Fruit fly (Drosophila melanogaster) whole organism, prepupa: ENCODE results near the gene Stt3A.

ENCODE experiments used
- Blimp-1 ChIP-seq: fragments of 200-800 bp; sonication (Bioruptor generic); optimal IDR thresholded peaks from 3 replicates; lab custom pipeline; 2017; ENCODE audit warnings: missing biosample characterization, missing genetic modification characterization, mild to moderate bottlenecking, moderate library complexity, missing genetic modification reagents
- CG10669 ChIP-seq: fragments of 200-800 bp; sonication (Bioruptor generic); optimal IDR thresholded peaks from 3 replicates; lab custom pipeline; 2018; ENCODE audit warnings: missing biosample characterization, mild to moderate bottlenecking, missing genetic modification characterization, moderate library complexity
- CG11294 ChIP-seq: fragments of 200-800 bp; sonication (Bioruptor generic); IDR thresholded peaks from 2 replicates; pipeline ENCODE4 v1.3.6; 2022; ENCODE audit warnings: missing biosample characterization, missing genetic modification characterization
- CG11762 ChIP-seq: fragments of 200-800 bp; sonication (Bioruptor generic); optimal IDR thresholded peaks from 3 replicates; lab custom pipeline; 2016; ENCODE audit warnings: missing biosample characterization, missing genetic modification characterization; ENCODE audit not compliant: insufficient read depth
- CG11902 ChIP-seq: fragments of 200-800 bp; sonication (Bioruptor generic); optimal IDR thresholded peaks from 3 replicates; lab custom pipeline; 2016; ENCODE audit warnings: missing biosample characterization, missing genetic modification characterization
- CG15336 ChIP-seq: fragments of 200-800 bp; sonication (Bioruptor generic); IDR thresholded peaks from 2 replicates; pipeline ENCODE4 v1.3.6; 2022; ENCODE audit warnings: missing biosample characterization, missing genetic modification characterization
- CG1621 ChIP-seq: fragments of 200-800 bp; sonication (Bioruptor generic); optimal IDR thresholded peaks from 3 replicates; lab custom pipeline; 2018; ENCODE audit warnings: missing biosample characterization, mild to moderate bottlenecking, missing genetic modification characterization
- CG16779 ChIP-seq: fragments of 200-800 bp; sonication (Bioruptor generic); optimal IDR thresholded peaks from 3 replicates; lab custom pipeline; 2017; ENCODE audit warnings: missing biosample characterization, mild to moderate bottlenecking, missing genetic modification characterization
- CG3032 ChIP-seq: fragments of 200-800 bp; optimal IDR thresholded peaks from 2 replicates; lab custom pipeline; 2019; ENCODE audit warnings: missing biosample characterization, mild to moderate bottlenecking, missing genetic modification characterization, moderate library complexity
- CG31627 ChIP-seq: fragments of 200-800 bp; sonication (Bioruptor generic); optimal IDR thresholded peaks from 3 replicates; lab custom pipeline; 2016; ENCODE audit warnings: missing biosample characterization, missing genetic modification characterization
- CG32006 ChIP-seq: fragments of 200-800 bp; sonication (Bioruptor generic); optimal IDR thresholded peaks from 3 replicates; lab custom pipeline; 2017; ENCODE audit warnings: missing biosample characterization, mild to moderate bottlenecking, missing genetic modification characterization
- CG34406 ChIP-seq: fragments of 200-800 bp; sonication (Bioruptor generic); optimal IDR thresholded peaks from 3 replicates; lab custom pipeline; 2016; ENCODE audit warnings: missing biosample characterization, missing genetic modification characterization
- CG4318 ChIP-seq: fragments of 200-800 bp; sonication (Bioruptor generic); optimal IDR thresholded peaks from 3 replicates; lab custom pipeline; 2017; ENCODE audit warnings: missing biosample characterization, mild to moderate bottlenecking, missing genetic modification characterization
- CG6163 ChIP-seq: fragments of 200-800 bp; sonication (Bioruptor generic); IDR thresholded peaks from 3 replicates; pipeline ENCODE4 v1.3.6; 2022; ENCODE audit warnings: missing biosample characterization, missing genetic modification characterization
- CG6276 ChIP-seq: fragments of 200-800 bp; sonication (Bioruptor generic); optimal IDR thresholded peaks from 2 replicates; lab custom pipeline; 2017; ENCODE audit warnings: missing biosample characterization, mild to moderate bottlenecking, missing genetic modification characterization
- CG6808 ChIP-seq: fragments of 200-800 bp; sonication (Bioruptor generic); optimal IDR thresholded peaks from 3 replicates; lab custom pipeline; 2017; ENCODE audit warnings: missing biosample characterization, missing genetic modification characterization, mild to moderate bottlenecking, moderate library complexity, missing genetic modification reagents
- CG6854 ChIP-seq: fragments of 200-800 bp; sonication (Bioruptor generic); optimal IDR thresholded peaks from 2 replicates; lab custom pipeline; 2017; ENCODE audit warnings: missing biosample characterization, mild to moderate bottlenecking, missing genetic modification characterization
- CG7368 ChIP-seq: fragments of 200-800 bp; sonication (Bioruptor generic); optimal IDR thresholded peaks from 3 replicates; lab custom pipeline; 2016; ENCODE audit warnings: missing biosample characterization, missing genetic modification characterization
- CG8119 ChIP-seq: fragments of 200-800 bp; sonication (Bioruptor generic); IDR thresholded peaks from 3 replicates; pipeline ENCODE4 v1.3.6; 2022; ENCODE audit warnings: missing biosample characterization, missing genetic modification characterization
- CG8319 ChIP-seq: fragments of 200-800 bp; sonication (Bioruptor generic); optimal IDR thresholded peaks from 3 replicates; lab custom pipeline; 2016; ENCODE audit warnings: missing biosample characterization, missing genetic modification characterization
- CG8632 ChIP-seq: fragments of 200-800 bp; sonication (Bioruptor generic); optimal IDR thresholded peaks from 3 replicates; lab custom pipeline; 2016; ENCODE audit warnings: missing biosample characterization, missing genetic modification characterization
- CG9139 ChIP-seq: fragments of 200-800 bp; sonication (Bioruptor generic); optimal IDR thresholded peaks from 3 replicates; lab custom pipeline; 2017; ENCODE audit warnings: missing biosample characterization, mild to moderate bottlenecking, missing genetic modification characterization
- Eip75B ChIP-seq: fragments of 200-800 bp; sonication (Bioruptor generic); optimal IDR thresholded peaks from 3 replicates; lab custom pipeline; 2016; ENCODE audit warnings: missing biosample characterization, missing genetic modification characterization
- Eip93F ChIP-seq: fragments of 200-800 bp; sonication (Bioruptor generic); optimal IDR thresholded peaks from 2 replicates; lab custom pipeline; 2016; ENCODE audit warnings: missing biosample characterization, mild to moderate bottlenecking, missing genetic modification characterization
- Ets21C ChIP-seq: fragments of 200-800 bp; sonication (Bioruptor generic); optimal IDR thresholded peaks from 3 replicates; lab custom pipeline; 2016; ENCODE audit warnings: missing biosample characterization, missing genetic modification characterization
- Ets96B ChIP-seq: fragments of 200-800 bp; optimal IDR thresholded peaks from 2 replicates; lab custom pipeline; 2019; ENCODE audit warnings: missing biosample characterization, mild to moderate bottlenecking, missing genetic modification characterization, moderate library complexity
- Gug ChIP-seq: fragments of 200-800 bp; sonication (Bioruptor generic); IDR thresholded peaks from 2 replicates; pipeline ENCODE4 v1.3.6; 2022; ENCODE audit warnings: missing biosample characterization, missing genetic modification characterization
- Hr39 ChIP-seq: fragments of 200-800 bp; sonication (Bioruptor generic); optimal IDR thresholded peaks from 2 replicates; lab custom pipeline; 2016; ENCODE audit warnings: missing biosample characterization, missing genetic modification characterization
- Hr4 ChIP-seq: fragments of 200-800 bp; sonication (Bioruptor generic); optimal IDR thresholded peaks from 3 replicates; lab custom pipeline; 2016; ENCODE audit warnings: missing biosample characterization, missing genetic modification characterization
- Lpt ChIP-seq: fragments of 200-800 bp; sonication (Bioruptor generic); optimal IDR thresholded peaks from 3 replicates; lab custom pipeline; 2016; ENCODE audit warnings: missing biosample characterization, missing genetic modification characterization
- Met ChIP-seq: fragments of 200-800 bp; sonication (Bioruptor generic); optimal IDR thresholded peaks from 3 replicates; lab custom pipeline; 2016; ENCODE audit warnings: missing biosample characterization, missing genetic modification characterization
- OdsH ChIP-seq: fragments of 200-800 bp; sonication (Bioruptor generic); optimal IDR thresholded peaks from 3 replicates; lab custom pipeline; 2016; ENCODE audit warnings: missing biosample characterization, missing genetic modification characterization
- Smox ChIP-seq: fragments of 200-800 bp; sonication (Bioruptor generic); optimal IDR thresholded peaks from 3 replicates; lab custom pipeline; 2016; ENCODE audit warnings: missing biosample characterization, missing genetic modification characterization
- Sox102F ChIP-seq: fragments of 200-800 bp; sonication (Bioruptor generic); optimal IDR thresholded peaks from 2 replicates; lab custom pipeline; 2016; ENCODE audit warnings: missing biosample characterization, mild to moderate bottlenecking, missing genetic modification characterization
- Sox14 ChIP-seq: fragments of 200-800 bp; sonication (Bioruptor generic); optimal IDR thresholded peaks from 3 replicates; lab custom pipeline; 2016; ENCODE audit warnings: missing biosample characterization, missing genetic modification characterization
- Sox15 ChIP-seq: fragments of 200-800 bp; sonication (Bioruptor generic); optimal IDR thresholded peaks from 3 replicates; lab custom pipeline; 2016; ENCODE audit warnings: missing biosample characterization, missing genetic modification characterization
- achi ChIP-seq: fragments of 200-800 bp; sonication (Bioruptor generic); optimal IDR thresholded peaks from 3 replicates; lab custom pipeline; 2016; ENCODE audit warnings: missing biosample characterization, missing genetic modification characterization
- acj6 ChIP-seq: fragments of 200-800 bp; sonication (Bioruptor generic); optimal IDR thresholded peaks from 3 replicates; lab custom pipeline; 2016; ENCODE audit warnings: missing biosample characterization, missing genetic modification characterization
- cyc ChIP-seq: fragments of 200-800 bp; sonication (Bioruptor generic); optimal IDR thresholded peaks from 3 replicates; lab custom pipeline; 2016; ENCODE audit warnings: missing biosample characterization, missing genetic modification characterization
- dsx ChIP-seq: fragments of 200-800 bp; optimal IDR thresholded peaks from 3 replicates; lab custom pipeline; 2019; ENCODE audit warnings: missing biosample characterization, mild to moderate bottlenecking, missing genetic modification characterization, moderate library complexity; ENCODE audit not compliant: poor library complexity, severe bottlenecking
- eg ChIP-seq: fragments of 200-800 bp; sonication (Bioruptor generic); IDR thresholded peaks from 3 replicates; pipeline ENCODE4 v1.3.6; 2022; ENCODE audit warnings: missing biosample characterization, missing genetic modification characterization
- esn ChIP-seq: fragments of 200-800 bp; sonication (Bioruptor generic); optimal IDR thresholded peaks from 2 replicates; lab custom pipeline; 2016; ENCODE audit warnings: missing biosample characterization, mild to moderate bottlenecking, missing genetic modification characterization, moderate library complexity
- fkh ChIP-seq: fragments of 200-800 bp; sonication (Bioruptor generic); optimal IDR thresholded peaks from 3 replicates; lab custom pipeline; 2017; ENCODE audit warnings: missing biosample characterization, mild to moderate bottlenecking, missing genetic modification characterization, moderate library complexity
- net ChIP-seq: fragments of 200-800 bp; sonication (Bioruptor generic); optimal IDR thresholded peaks from 3 replicates; lab custom pipeline; 2016; ENCODE audit warnings: missing biosample characterization, missing genetic modification characterization
- pdm3 ChIP-seq: fragments of 200-800 bp; sonication (Bioruptor generic); optimal IDR thresholded peaks from 3 replicates; lab custom pipeline; 2016; ENCODE audit warnings: missing biosample characterization, missing genetic modification characterization
- salr ChIP-seq, 2 experiments: fragments of 200-800 bp; sonication (Bioruptor generic); optimal IDR thresholded peaks; 3 replicates each; lab custom pipeline; 2016 to 2018; ENCODE audit warnings: missing biosample characterization in 2 of 2, missing genetic modification characterization in 2 of 2, mild to moderate bottlenecking in 1 of 2
- spab ChIP-seq: fragments of 200-800 bp; sonication (Bioruptor generic); optimal IDR thresholded peaks from 2 replicates; lab custom pipeline; 2017; ENCODE audit warnings: missing biosample characterization, mild to moderate bottlenecking, missing genetic modification characterization, missing genetic modification reagents
- ss ChIP-seq, 2 experiments: fragments of 200-800 bp; sonication (Bioruptor generic); optimal IDR thresholded peaks; 2 replicates in 1 of 2; 3 replicates in 1 of 2; lab custom pipeline; 2017 to 2018; ENCODE audit warnings: mild to moderate bottlenecking in 2 of 2, missing biosample characterization in 2 of 2, missing genetic modification characterization in 2 of 2, moderate library complexity in 1 of 2
- svp ChIP-seq: fragments of 200-800 bp; sonication (Bioruptor generic); peaks from one replicate; lab custom pipeline; 2016; ENCODE audit warnings: missing biosample characterization, missing genetic modification characterization
- topi ChIP-seq: fragments of 200-800 bp; sonication (Bioruptor generic); optimal IDR thresholded peaks from 3 replicates; lab custom pipeline; 2016; ENCODE audit warnings: missing biosample characterization, missing genetic modification characterization
- vri ChIP-seq: fragments of 200-800 bp; sonication (Bioruptor generic); optimal IDR thresholded peaks from 3 replicates; lab custom pipeline; 2016; ENCODE audit warnings: missing biosample characterization, mild to moderate bottlenecking, missing genetic modification characterization

Stt3A gene

DNA sequence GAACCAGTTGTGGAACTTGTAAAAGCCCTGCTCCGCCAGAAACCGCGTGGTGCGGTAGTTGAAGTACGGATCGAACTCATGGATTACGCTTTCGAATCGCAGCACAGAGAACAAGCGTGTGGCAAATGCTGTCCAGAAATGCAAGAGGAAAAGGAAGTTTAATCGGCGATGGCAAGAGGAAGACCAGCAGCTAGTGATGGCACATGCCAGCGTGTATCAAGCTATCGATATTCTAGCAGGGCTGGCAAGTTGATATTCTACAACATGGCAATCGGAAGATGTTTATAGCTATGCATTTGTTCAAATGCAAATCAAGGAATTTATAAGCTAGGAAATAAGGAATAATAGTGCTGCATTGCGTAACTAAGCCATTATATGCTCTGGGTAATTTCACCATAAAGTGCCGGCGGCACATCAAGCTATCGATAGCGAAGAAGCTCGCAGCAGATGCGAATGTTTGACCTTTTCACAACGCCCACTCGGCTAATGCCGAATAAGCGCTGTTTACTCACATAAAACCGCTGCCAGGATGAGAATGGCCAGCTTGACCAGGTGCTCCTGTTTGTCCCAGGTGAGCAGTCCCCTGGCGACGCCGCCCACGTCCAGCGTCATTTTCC is 530 bp downstream of the Stt3A start:
- TF ChIP-seq Sox102F (peak; percentile 83), achi (GFP tag; lab: Kevin White, UChicago) (peak; percentile 70), CG32006 (GFP tag; lab: Kevin White, UChicago) (peak; percentile 28), Hr39 (GFP tag; lab: Kevin White, UChicago) (peak; percentile 62), CG15336 (peak; percentile 42; the same call in 1 of the 2 replicates), Smox (GFP tag; lab: Kevin White, UChicago) (peak; percentile 47), CG4318 (GFP tag; lab: Kevin White, UChicago) (no peak), CG6276 (GFP tag; lab: Kevin White, UChicago) (peak; percentile 40), pdm3 (GFP tag; lab: Kevin White, UChicago) (peak; percentile 78), Sox14 (GFP tag; lab: Kevin White, UChicago) (peak; percentile 51), CG11902 (peak; percentile 28), CG34406 (GFP tag; lab: Kevin White, UChicago) (peak; percentile 55), Gug (no peak; the same call in 1 of the 2 replicates), ss (GFP tag; optimal IDR thresholded peaks at IDR 0.05; lab: Kevin White, UChicago) (peak; percentile 73 to 81), CG3032 (tag; lab: Kevin White, UChicago) (peak; percentile 36), CG6163 (GFP tag; lab: Robert Waterston, UW) (peak; percentile 81), dsx (GFP tag; lab: Kevin White, UChicago) (peak; percentile 45), svp (GFP tag; lab: Kevin White, UChicago) (peak; percentile 75), spab (peak; percentile 22), Met (peak; percentile 78), cyc (GFP tag; lab: Kevin White, UChicago) (peak; percentile 66), CG8319 (GFP tag; lab: Kevin White, UChicago) (peak; percentile 54), esn (GFP tag; lab: Kevin White, UChicago) (peak; percentile 80), acj6 (GFP tag; lab: Kevin White, UChicago) (peak; percentile 50), CG11294 (GFP tag; lab: Robert Waterston, UW) (no peak), net (GFP tag; lab: Kevin White, UChicago) (peak; percentile 81), Eip75B (GFP tag; lab: Kevin White, UChicago) (peak; percentile 65), CG8632 (GFP tag; lab: Kevin White, UChicago) (peak; percentile 49), CG10669 (GFP tag; lab: Kevin White, UChicago) (peak; percentile 60), fkh (peak; percentile 53), Ets96B (tag; lab: Kevin White, UChicago) (peak; percentile 7), CG6808 (GFP tag; lab: Kevin White, UChicago) (peak; percentile 77), CG7368 (peak; percentile 67), salr (GFP tag; optimal IDR thresholded peaks at IDR 0.05; lab: Kevin White, UChicago) (peak in 1 of 2 experiments; percentile 71), OdsH (peak; percentile 66), CG1621 (tag; lab: Kevin White, UChicago) (peak; percentile 70), CG8119 (peak; percentile 34; the same call in 2 of the 3 replicates), Lpt (no peak), CG9139 (GFP tag; lab: Kevin White, UChicago) (peak; percentile 67), Hr4 (GFP tag; lab: Kevin White, UChicago) (peak; percentile 24), Ets21C (GFP tag; lab: Kevin White, UChicago) (peak; percentile 57), CG31627 (GFP tag; lab: Kevin White, UChicago) (peak; percentile 57), vri (GFP tag; lab: Kevin White, UChicago) (peak; percentile 78), Eip93F (GFP tag; lab: Kevin White, UChicago) (no peak), topi (GFP tag; lab: Kevin White, UChicago) (peak; percentile 72), Sox15 (GFP tag; lab: Kevin White, UChicago) (peak; percentile 14), eg (peak; percentile 77), CG6854 (GFP tag; lab: Kevin White, UChicago) (peak; percentile 96), CG11762 (GFP tag; lab: Kevin White, UChicago) (peak; percentile 28), Blimp-1 (GFP tag; lab: Kevin White, UChicago) (peak; percentile 53), CG16779 (peak; percentile 72)
